Fruit fly (Drosophila melanogaster): Measurements from ENCODE around the gene ppk27.

The ppk27 gene

DNA sequence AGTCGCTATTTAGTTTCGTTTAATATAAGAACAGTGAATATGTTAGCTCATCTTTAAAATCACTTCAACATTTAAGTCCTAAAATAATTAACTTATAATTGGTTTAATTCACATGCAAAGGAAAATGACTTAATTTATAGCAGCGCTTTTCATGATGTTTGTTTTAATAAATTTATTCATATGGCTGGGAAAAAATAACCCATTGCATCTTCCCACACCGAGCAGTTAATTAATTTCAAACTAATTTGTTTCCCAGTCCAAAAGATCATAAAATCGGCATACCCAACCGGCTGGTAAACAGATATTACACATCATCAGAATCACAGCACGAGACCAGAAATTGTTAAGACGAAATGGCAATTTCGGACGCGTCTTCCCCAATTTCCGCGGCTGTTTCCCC is 15.8 kb upstream of the ppk27 start (continued):
- TF ChIP-seq ro (GFP tag; IDR thresholded peaks at IDR 0.05): no peak
- TF ChIP-seq Kr (GFP tag; optimal IDR thresholded peaks at IDR 0.05): no peak
- TF ChIP-seq CG2712 (tag; optimal IDR thresholded peaks at IDR 0.05): peak; percentile 5
- peak; percentile 5 for TF ChIP-seq CG10654 (GFP tag; optimal IDR thresholded peaks at IDR 0.05)
- no peak for TF ChIP-seq luna (GFP tag; optimal IDR thresholded peaks at IDR 0.05)
- TF ChIP-seq Doc2 (GFP tag; IDR thresholded peaks at IDR 0.05): no peak
- peak; percentile 58; the same call in 1 of the 3 replicates for TF ChIP-seq CG11456 (GFP tag; IDR thresholded peaks at IDR 0.05)
- no peak for TF ChIP-seq CTCF (GFP tag; optimal IDR thresholded peaks at IDR 0.05)
- no peak for TF ChIP-seq CG8281 (tag; optimal IDR thresholded peaks at IDR 0.05)
- no peak for TF ChIP-seq bbx (GFP tag; IDR thresholded peaks at IDR 0.05; ENCODE audit: partially characterized antibody)
- no peak for TF ChIP-seq lbe (GFP tag; optimal IDR thresholded peaks at IDR 0.05)
- no peak for TF ChIP-seq Ets97D (GFP tag; optimal IDR thresholded peaks at IDR 0.05)
- TF ChIP-seq lmd (GFP tag; IDR thresholded peaks at IDR 0.05): peak; percentile 71; the same call in 1 of the 2 replicates
- TF ChIP-seq Jarid2 (GFP tag; optimal IDR thresholded peaks at IDR 0.05): no peak
- TF ChIP-seq sna (GFP tag; IDR thresholded peaks at IDR 0.05; ENCODE audit: partially characterized antibody): no peak
- TF ChIP-seq ken (GFP tag; IDR thresholded peaks at IDR 0.05): no peak
- no peak for TF ChIP-seq B-H2 (GFP tag; optimal IDR thresholded peaks at IDR 0.05)
- TF ChIP-seq yki (optimal IDR thresholded peaks at IDR 0.05): no peak
- no peak for TF ChIP-seq Nf-YA (GFP tag; IDR thresholded peaks at IDR 0.05)
- no peak for TF ChIP-seq CG10979 (tag; optimal IDR thresholded peaks at IDR 0.05)
- peak; percentile 1 for TF ChIP-seq tin (GFP tag; optimal IDR thresholded peaks at IDR 0.05)
- no peak for TF ChIP-seq CG30431 (GFP tag; optimal IDR thresholded peaks at IDR 0.05)
- no peak for TF ChIP-seq Camta (GFP tag; optimal IDR thresholded peaks at IDR 0.05)
- TF ChIP-seq Mrtf (GFP tag; IDR thresholded peaks at IDR 0.05): 0 out of 3 replicates have a peak, but pooled peaks have one; percentile 12
- TF ChIP-seq BEAF-32 (GFP tag; optimal IDR thresholded peaks at IDR 0.05): no peak
- TF ChIP-seq Atf3 (GFP tag; optimal IDR thresholded peaks at IDR 0.05): no peak
- TF ChIP-seq Gug (GFP tag; IDR thresholded peaks at IDR 0.05): no peak
- no peak for TF ChIP-seq CG10462 (GFP tag; optimal IDR thresholded peaks at IDR 0.05)
- no peak for TF ChIP-seq CG5180 (GFP tag; optimal IDR thresholded peaks at IDR 0.05)
- TF ChIP-seq CG15601 (tag; optimal IDR thresholded peaks at IDR 0.05): no peak
- TF ChIP-seq ewg (GFP tag; optimal IDR thresholded peaks at IDR 0.05): no peak
- no peak for TF ChIP-seq CG17912 (GFP tag; optimal IDR thresholded peaks at IDR 0.05)
- TF ChIP-seq CG8290 (GFP tag; optimal IDR thresholded peaks at IDR 0.05): no peak
- peak in 1 of 2 experiments; percentile 59 for TF ChIP-seq CG8290 (tag; optimal IDR thresholded peaks at IDR 0.05)
- TF ChIP-seq stwl (tag; optimal IDR thresholded peaks at IDR 0.05): no peak
- TF ChIP-seq fu2 (GFP tag; optimal IDR thresholded peaks at IDR 0.05): peak; percentile 54
- TF ChIP-seq amos (GFP tag; IDR thresholded peaks at IDR 0.05; ENCODE audit: partially characterized antibody): no peak
- no peak for TF ChIP-seq CG17612 (GFP tag; IDR thresholded peaks at IDR 0.05)
- no peak for TF ChIP-seq CG8924 (tag; optimal IDR thresholded peaks at IDR 0.05)
- TF ChIP-seq sim (GFP tag; IDR thresholded peaks at IDR 0.05): no peak
- TF ChIP-seq shn (GFP tag; optimal IDR thresholded peaks at IDR 0.05): peak; percentile 23
- TF ChIP-seq CG2678 (tag; optimal IDR thresholded peaks at IDR 0.05): peak; percentile 69
- peak; percentile 1 for TF ChIP-seq CG4617 (GFP tag; optimal IDR thresholded peaks at IDR 0.05; ENCODE audit: borderline replicate concordance)
- TF ChIP-seq Dref (GFP tag; IDR thresholded peaks at IDR 0.05): no peak
- no peak for TF ChIP-seq CG1602 (GFP tag; optimal IDR thresholded peaks at IDR 0.05)
- TF ChIP-seq CG6654 (GFP tag; optimal IDR thresholded peaks at IDR 0.05): no peak
- no peak for TF ChIP-seq Neu2 (GFP tag; optimal IDR thresholded peaks at IDR 0.05; ENCODE audit: borderline replicate concordance)
- TF ChIP-seq fd96Cb (tag; optimal IDR thresholded peaks at IDR 0.05): no peak
- TF ChIP-seq jigr1 (GFP tag; IDR thresholded peaks at IDR 0.05): no peak
- peak; percentile 49 for TF ChIP-seq schlank (tag; optimal IDR thresholded peaks at IDR 0.05)
- no peak for TF ChIP-seq Side (GFP tag; optimal IDR thresholded peaks at IDR 0.05)
- no peak for TF ChIP-seq CG34224 (GFP tag; IDR thresholded peaks at IDR 0.05; ENCODE audit: partially characterized antibody)
- TF ChIP-seq ac (GFP tag; optimal IDR thresholded peaks at IDR 0.05): no peak
